Worm (Caenorhabditis elegans): ENCODE measurements around the gene M110.10.

DNA sequence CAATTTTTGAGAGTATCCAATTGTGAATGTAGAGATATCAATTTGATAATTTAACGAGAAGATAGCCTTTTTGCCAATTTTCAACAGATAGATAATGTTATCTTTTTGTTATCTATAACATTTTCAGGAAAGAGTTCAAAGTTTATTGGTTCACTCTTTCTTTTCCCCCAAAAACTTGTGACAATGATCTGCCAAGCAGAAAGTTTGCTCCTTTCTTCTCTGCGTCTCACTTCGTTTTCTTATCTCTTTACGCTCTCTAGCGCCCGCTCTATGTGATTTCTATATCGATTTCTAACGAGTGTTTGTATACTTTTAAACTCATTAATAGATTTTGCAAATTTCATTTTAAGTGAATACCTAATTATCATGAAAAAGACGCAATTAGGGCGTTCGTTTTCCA lies 12.2 kb upstream of the M110.10 start:
- TF ChIP-seq lin-11 (tag; optimal IDR thresholded peaks at IDR 0.05) (no peak), zip-5 (tag; optimal IDR thresholded peaks at IDR 0.05) (no peak), hlh-8 (tag; optimal IDR thresholded peaks at IDR 0.05) (no peak), nhr-232 (tag; optimal IDR thresholded peaks at IDR 0.05) (no peak), pqm-1 (tag; optimal IDR thresholded peaks at IDR 0.05) (no peak), fkh-10 (GFP tag; optimal IDR thresholded peaks at IDR 0.05) (no peak), ceh-19 (GFP tag; optimal IDR thresholded peaks at IDR 0.05) (no peak), K02D7.2 (tag; optimal IDR thresholded peaks at IDR 0.05) (no peak), ceh-24 (tag; optimal IDR thresholded peaks at IDR 0.05) (no peak), tbx-2 (tag; optimal IDR thresholded peaks at IDR 0.05) (no peak), elt-2 (tag; optimal IDR thresholded peaks at IDR 0.05) (peak; percentile 83)

Data from whole organism, late embryonic.